Worm (Caenorhabditis elegans) whole organism, midembryonic: ENCODE measurements around the gene cin-4.

ENCODE experiments used
- ref-1 ChIP-seq: fragments of 200-800 bp; sonication (Bioruptor generic); conservative IDR thresholded peaks from 2 replicates; pipeline ENCODE4 v1.3.6; 2022; ENCODE audit warnings: missing genetic modification reagents, missing genetic modification characterization, missing compliant biosample characterization
- ztf-29 ChIP-seq: fragments of 200-800 bp; sonication (Bioruptor generic); IDR thresholded peaks from 2 replicates; pipeline ENCODE4 v1.3.6; 2022; ENCODE audit warnings: missing genetic modification reagents, missing genetic modification characterization, missing compliant biosample characterization

DNA sequence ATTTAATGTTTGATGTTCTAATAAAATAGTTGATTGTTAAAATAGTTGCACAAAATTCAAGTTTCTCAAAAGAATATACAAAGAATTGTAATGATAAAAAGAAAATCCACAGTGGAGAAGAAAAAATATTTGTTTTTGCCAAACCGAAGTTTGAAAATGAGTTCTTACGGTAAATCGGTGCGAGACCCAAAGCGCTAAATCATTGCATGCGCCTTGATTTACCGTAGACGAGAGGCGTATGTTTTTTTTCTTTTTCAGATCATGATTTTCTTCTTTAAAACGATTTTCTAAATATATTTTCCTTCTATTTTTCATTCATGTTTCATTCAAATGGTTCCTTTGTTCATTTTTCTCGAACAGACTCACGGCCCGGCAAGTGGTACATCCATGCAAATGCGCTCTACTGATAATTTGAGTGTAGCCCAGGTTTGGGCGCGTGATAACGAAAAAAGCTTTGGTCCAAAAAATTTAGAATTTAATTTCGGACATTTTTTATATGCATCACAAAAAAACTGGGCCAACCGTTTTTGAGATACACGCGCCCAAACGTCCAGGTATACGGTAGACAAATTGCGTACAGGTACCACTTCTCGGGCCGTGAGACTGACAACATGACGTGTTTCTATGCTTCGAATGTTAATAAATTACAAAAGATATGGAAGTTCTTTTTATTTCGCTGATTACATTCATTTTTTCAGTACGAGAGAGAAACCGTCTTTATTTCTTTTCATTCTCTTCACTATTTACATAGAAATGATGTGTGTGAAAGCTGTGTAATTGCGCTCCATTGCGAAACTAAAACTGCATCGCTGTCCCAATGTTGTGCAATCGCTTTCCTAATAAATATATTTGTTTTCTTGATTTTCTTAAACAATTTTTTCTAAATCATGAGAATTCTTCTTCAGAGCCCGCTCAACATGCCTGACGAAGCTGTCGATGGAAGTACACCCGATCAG lies 12.9 kb upstream of the cin-4 start, which contains the start of gene znf-598:
- TF ChIP-seq ztf-29 (GFP tag; lab: Robert Waterston, UW), result no peak
- TF ChIP-seq ref-1, result no peak
